Worm (Caenorhabditis elegans): ENCODE results near the gene chhy-1.

The chhy-1 gene

ce11 chrII:8573044-8573443, 44.4 kb downstream of the chhy-1 start, which contains the start of gene F54C9.7:
Gene F54C9.7, plus strand, starts transcription at chrII:8573344.
- TF ChIP-seq zip-4 (GFP tag; optimal IDR thresholded peaks at IDR 0.05) (no peak), grh-1 (GFP tag; IDR thresholded peaks at IDR 0.05) (no peak), ceh-82 (tag; optimal IDR thresholded peaks at IDR 0.05) (no peak), fkh-8 (tag; optimal IDR thresholded peaks at IDR 0.05) (no peak), lir-3 (tag; optimal IDR thresholded peaks at IDR 0.05; ENCODE audit: poor library complexity) (no peak), nhr-20 (tag; optimal IDR thresholded peaks at IDR 0.05) (no peak), hlh-4 (tag; optimal IDR thresholded peaks at IDR 0.05) (no peak), ets-5 (GFP tag; IDR thresholded peaks at IDR 0.05) (no peak), jun-1 (tag; optimal IDR thresholded peaks at IDR 0.05) (no peak), fkh-10 (GFP tag; optimal IDR thresholded peaks at IDR 0.05) (no peak), tlp-1 (tag; optimal IDR thresholded peaks at IDR 0.05) (no peak), mab-9 (GFP tag; IDR thresholded peaks at IDR 0.05) (no peak), F16B12.6 (tag; optimal IDR thresholded peaks at IDR 0.05) (no peak), skn-1 (tag; optimal IDR thresholded peaks at IDR 0.05) (no peak), nhr-90 (tag; optimal IDR thresholded peaks at IDR 0.05; ENCODE audit: poor library complexity) (no peak), ztf-11 (tag; optimal IDR thresholded peaks at IDR 0.05) (no peak)

DNA sequence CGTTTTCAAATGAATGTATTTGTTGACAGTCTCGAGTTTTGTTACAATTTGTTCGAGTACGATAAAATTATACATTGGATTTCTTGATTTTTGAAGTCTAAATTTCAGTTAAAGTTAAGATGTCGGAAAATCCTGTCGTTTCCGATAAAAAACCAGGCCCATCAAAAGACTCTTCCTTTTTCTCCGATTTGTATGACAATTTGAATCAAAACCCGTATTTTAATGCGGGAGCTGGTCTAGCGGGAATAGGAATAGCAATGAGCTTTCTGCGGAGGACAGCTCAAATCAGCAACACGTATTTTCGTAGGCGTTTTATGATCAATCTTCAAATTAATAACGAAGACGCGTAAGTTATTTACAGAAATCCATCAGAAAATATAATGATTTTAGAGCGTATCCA, 46.4 kb downstream of the chhy-1 start, which contains the start of gene bcs-1:
TSS of gene bcs-1 (plus strand) at position 109 of the 400 bp plus-strand sequence.
- no peak for TF ChIP-seq unc-130 (tag; optimal IDR thresholded peaks at IDR 0.05)
- peak in 1 of 2 experiments; percentile 53 for TF ChIP-seq lsy-2 (tag; optimal IDR thresholded peaks at IDR 0.05)
- TF ChIP-seq efl-1 (optimal IDR thresholded peaks at IDR 0.05), result no peak
- TF ChIP-seq efl-1 (GFP tag; optimal IDR thresholded peaks at IDR 0.05 in 1 of 2), result peak in 1 of 2 experiments; percentile 77
- no peak for TF ChIP-seq skn-1 (tag; optimal IDR thresholded peaks at IDR 0.05)
- TF ChIP-seq egl-27 (tag; optimal IDR thresholded peaks at IDR 0.05), result no peak

ce11 chrII:8569038-8569977, 48.1 kb downstream of the chhy-1 start, which contains the start of the genes col-38 and rpl-5:
Gene col-38, minus strand, starts transcription at chrII:8569088.
Gene rpl-5, plus strand, starts transcription at chrII:8569927.
- TF ChIP-seq C34B4.2 (tag; optimal IDR thresholded peaks at IDR 0.05), result no peak
- peak; percentile 11 for TF ChIP-seq fkh-4 (tag; optimal IDR thresholded peaks at IDR 0.05; ENCODE audit: borderline replicate concordance)
- TF ChIP-seq ztf-11 (tag; optimal IDR thresholded peaks at IDR 0.05), result peak in 1 of 2 experiments; percentile 56
- peak; percentile 82 for TF ChIP-seq vab-15 (tag; optimal IDR thresholded peaks at IDR 0.05)
- peak; percentile 91 for TF ChIP-seq nhr-85 (tag)
- TF ChIP-seq ceh-82 (tag; optimal IDR thresholded peaks at IDR 0.05), result peak; percentile 73 to 96 (median 77)
- TF ChIP-seq mab-9 (GFP tag; IDR thresholded peaks at IDR 0.05), result peak; percentile 52; the same call in 1 of the 2 replicates
- no peak for TF ChIP-seq nhr-28 (tag; optimal IDR thresholded peaks at IDR 0.05)
- peak; percentile 96 for TF ChIP-seq C16A3.4 (tag; optimal IDR thresholded peaks at IDR 0.05)
- no peak for TF ChIP-seq tlp-1 (tag; optimal IDR thresholded peaks at IDR 0.05)
- peak; percentile 98 for TF ChIP-seq F16B12.6 (tag; optimal IDR thresholded peaks at IDR 0.05)
- TF ChIP-seq hpl-2 (GFP tag; optimal IDR thresholded peaks at IDR 0.05), result peak; percentile 45
- TF ChIP-seq pax-3 (tag; optimal IDR thresholded peaks at IDR 0.05), result peak; percentile 82
- peak; percentile 93 for TF ChIP-seq lin-14 (GFP tag; optimal IDR thresholded peaks at IDR 0.05)
- peak; percentile 97 to 99 for TF ChIP-seq lsy-2 (tag; optimal IDR thresholded peaks at IDR 0.05)
- peak; percentile 87 for TF ChIP-seq nhr-77 (tag; optimal IDR thresholded peaks at IDR 0.05)
- peak; percentile 98 for TF ChIP-seq mep-1 (tag; optimal IDR thresholded peaks at IDR 0.05)
- TF ChIP-seq ceh-8 (GFP tag; optimal IDR thresholded peaks at IDR 0.05), result peak; percentile 60
- TF ChIP-seq nhr-237 (tag; optimal IDR thresholded peaks at IDR 0.05), result peak; percentile 78
- peak; percentile 73 for TF ChIP-seq lir-3 (tag; optimal IDR thresholded peaks at IDR 0.05; ENCODE audit: poor library complexity)
- peak; percentile 75 for TF ChIP-seq grh-1 (GFP tag; IDR thresholded peaks at IDR 0.05)
- peak; percentile 57 for TF ChIP-seq ztf-4 (tag; optimal IDR thresholded peaks at IDR 0.05)
- peak; percentile 34 for TF ChIP-seq ceh-90 (tag; optimal IDR thresholded peaks at IDR 0.05)
- no peak for TF ChIP-seq ama-1 (optimal IDR thresholded peaks at IDR 0.05)
- peak; percentile 90 for TF ChIP-seq swsn-7 (tag; optimal IDR thresholded peaks at IDR 0.05)
- no peak for TF ChIP-seq sup-37 (GFP tag; optimal IDR thresholded peaks at IDR 0.05)
- TF ChIP-seq unc-98 (GFP tag; IDR thresholded peaks at IDR 0.05), result no peak
- peak; percentile 82 to 98 for TF ChIP-seq efl-1 (optimal IDR thresholded peaks at IDR 0.05)
- TF ChIP-seq efl-1 (GFP tag; optimal IDR thresholded peaks at IDR 0.05 in 1 of 2), result peak; percentile 97 to 100
- peak; percentile 79 for TF ChIP-seq unc-86 (tag; optimal IDR thresholded peaks at IDR 0.05)
- peak; percentile 74 for TF ChIP-seq egl-13 (tag; optimal IDR thresholded peaks at IDR 0.05)
- TF ChIP-seq ceh-88 (GFP tag; IDR thresholded peaks at IDR 0.05), result peak; percentile 79
- peak; percentile 91 for TF ChIP-seq tbx-2 (tag; optimal IDR thresholded peaks at IDR 0.05)
- TF ChIP-seq nhr-47 (tag; optimal IDR thresholded peaks at IDR 0.05), result peak; percentile 91

Measured in whole organism, L1 larva.